Worm (Caenorhabditis elegans): ENCODE data around the gene dgn-1.

ce11 chrX:10885872-10886271, 42.9 kb downstream of the dgn-1 start, which contains the start of gene T21E8.5:
- TF ChIP-seq nhr-76 (tag; optimal IDR thresholded peaks at IDR 0.05) = no peak
- no peak for TF ChIP-seq fkh-10 (GFP tag; optimal IDR thresholded peaks at IDR 0.05)
- no peak for TF ChIP-seq nhr-25 (tag; optimal IDR thresholded peaks at IDR 0.05)
- TF ChIP-seq nhr-77 (tag; optimal IDR thresholded peaks at IDR 0.05) = no peak
- no peak for TF ChIP-seq ama-1 (optimal IDR thresholded peaks at IDR 0.05)
- TF ChIP-seq lin-15B (tag; optimal IDR thresholded peaks at IDR 0.05) = no peak
- TF ChIP-seq elt-3 (tag; optimal IDR thresholded peaks at IDR 0.05) = no peak
- TF ChIP-seq mdl-1 (tag; optimal IDR thresholded peaks at IDR 0.05) = no peak
- no peak for TF ChIP-seq zag-1 (tag; optimal IDR thresholded peaks at IDR 0.05)
- no peak for TF ChIP-seq ceh-9 (tag; optimal IDR thresholded peaks at IDR 0.05)
- TF ChIP-seq egl-27 (tag; optimal IDR thresholded peaks at IDR 0.05) = no peak
- no peak for TF ChIP-seq ceh-28 (tag; optimal IDR thresholded peaks at IDR 0.05)
- TF ChIP-seq lin-39 (tag; optimal IDR thresholded peaks at IDR 0.05) = no peak
- TF ChIP-seq unc-39 (tag; optimal IDR thresholded peaks at IDR 0.05) = no peak

All from whole organism, L3 larva.